Worm (Caenorhabditis elegans): Measurements from ENCODE around the gene acer-1.

ce11 chrII:6926488-6926887 is 36.3 kb upstream of the acer-1 start:
- TF ChIP-seq flt-1 (GFP tag; IDR thresholded peaks at IDR 0.05) (no peak), T22C8.4 (GFP tag; IDR thresholded peaks at IDR 0.05) (no peak), tab-1 (GFP tag; IDR thresholded peaks at IDR 0.05) (no peak), med-1 (GFP tag; optimal IDR thresholded peaks at IDR 0.05; ENCODE audit: insufficient read depth) (no peak)

Data from whole organism, midembryonic.